Fruit fly (Drosophila melanogaster) whole organism, embryonic: ENCODE results near the gene CG13117.

Source experiments
- Adf1 ChIP-seq: fragments of 200-800 bp; sonication (Bioruptor generic); IDR thresholded peaks from 2 replicates; pipeline ENCODE4 v1.3.6; 2022; ENCODE audit warnings: missing biosample characterization, missing genetic modification characterization
- CG1024 ChIP-seq: fragments of 200-800 bp; sonication (Bioruptor generic); IDR thresholded peaks from 2 replicates; pipeline ENCODE4 v1.3.6; 2022; ENCODE audit warnings: missing biosample characterization, missing genetic modification characterization
- CG12391 ChIP-seq: fragments of 200-800 bp; sonication (Bioruptor generic); optimal IDR thresholded peaks from 3 replicates; lab custom pipeline; 2018; ENCODE audit warnings: missing biosample characterization, mild to moderate bottlenecking, missing genetic modification characterization, moderate library complexity
- CG12659 ChIP-seq: fragments of 200-800 bp; sonication (Bioruptor generic); optimal IDR thresholded peaks from 3 replicates; lab custom pipeline; 2017; ENCODE audit warnings: mild to moderate bottlenecking, missing biosample characterization, missing genetic modification reagents, missing genetic modification characterization
- CG13894 ChIP-seq: fragments of 200-800 bp; sonication (Bioruptor generic); optimal IDR thresholded peaks from 3 replicates; lab custom pipeline; 2018; ENCODE audit warnings: missing biosample characterization, mild to moderate bottlenecking, missing genetic modification characterization, moderate library complexity
- CG14441 ChIP-seq: fragments of 200-800 bp; sonication (Bioruptor generic); IDR thresholded peaks from 2 replicates; pipeline ENCODE4 v1.3.6; 2022; ENCODE audit warnings: missing biosample characterization, missing genetic modification characterization
- CG15514 ChIP-seq: fragments of 200-800 bp; sonication (Bioruptor generic); optimal IDR thresholded peaks from 3 replicates; lab custom pipeline; 2017; ENCODE audit warnings: missing biosample characterization, missing genetic modification characterization, mild to moderate bottlenecking, moderate library complexity, missing genetic modification reagents
- CG1602 ChIP-seq: fragments of 200-800 bp; sonication (Bioruptor generic); optimal IDR thresholded peaks from 3 replicates; lab custom pipeline; 2016; ENCODE audit warnings: missing biosample characterization, missing genetic modification characterization
- CG1603 ChIP-seq: fragments of 200-800 bp; sonication (Bioruptor generic); optimal IDR thresholded peaks from 2 replicates; lab custom pipeline; 2019; ENCODE audit warnings: missing biosample characterization, mild to moderate bottlenecking, missing genetic modification characterization, moderate library complexity
- CG17359 ChIP-seq: fragments of 200-800 bp; sonication (Bioruptor generic); optimal IDR thresholded peaks from 3 replicates; lab custom pipeline; 2018; ENCODE audit warnings: missing biosample characterization, mild to moderate bottlenecking, missing genetic modification characterization, moderate library complexity
- CG17802 ChIP-seq: fragments of 200-800 bp; sonication (Bioruptor generic); optimal IDR thresholded peaks from 2 replicates; lab custom pipeline; 2018; ENCODE audit warnings: missing biosample characterization, mild to moderate bottlenecking, missing genetic modification characterization, moderate library complexity
- CG18619 ChIP-seq: fragments of 200-800 bp; sonication (Bioruptor generic); optimal IDR thresholded peaks from 3 replicates; lab custom pipeline; 2017; ENCODE audit warnings: missing biosample characterization, mild to moderate bottlenecking, missing genetic modification characterization
- CG2120 ChIP-seq: fragments of 200-800 bp; sonication (Bioruptor generic); optimal IDR thresholded peaks from 3 replicates; lab custom pipeline; 2016; ENCODE audit warnings: missing biosample characterization, missing genetic modification characterization
- CG30431 ChIP-seq: fragments of 200-800 bp; sonication (Bioruptor generic); optimal IDR thresholded peaks from 2 replicates; lab custom pipeline; 2017; ENCODE audit warnings: missing biosample characterization, missing genetic modification characterization
- CG31224 ChIP-seq: fragments of 200-800 bp; sonication (Bioruptor generic); IDR thresholded peaks from 2 replicates; pipeline ENCODE4 v1.3.6; 2022; ENCODE audit warnings: missing biosample characterization, missing genetic modification characterization
- CG3838 ChIP-seq: fragments of 200-800 bp; sonication (Bioruptor generic); optimal IDR thresholded peaks from 3 replicates; lab custom pipeline; 2016; ENCODE audit warnings: missing biosample characterization, missing genetic modification characterization
- CG4404 ChIP-seq: fragments of 200-800 bp; sonication (Bioruptor generic); IDR thresholded peaks from 2 replicates; pipeline ENCODE4 v1.3.6; 2022; ENCODE audit warnings: missing biosample characterization, missing genetic modification characterization
- CG6683 ChIP-seq: fragments of 200-800 bp; sonication (Bioruptor generic); optimal IDR thresholded peaks from 2 replicates; lab custom pipeline; 2017; ENCODE audit warnings: missing biosample characterization, mild to moderate bottlenecking, missing genetic modification characterization, missing genetic modification reagents
- CG7372 ChIP-seq: fragments of 200-800 bp; sonication (Bioruptor generic); IDR thresholded peaks from 2 replicates; pipeline ENCODE4 v1.3.6; 2022; ENCODE audit warnings: missing biosample characterization, missing genetic modification characterization
- CG7745 ChIP-seq: fragments of 200-800 bp; sonication (Bioruptor generic); optimal IDR thresholded peaks from 2 replicates; lab custom pipeline; 2018; ENCODE audit warnings: missing biosample characterization, mild to moderate bottlenecking, missing genetic modification characterization, moderate library complexity
- CG7839 ChIP-seq: fragments of 200-800 bp; sonication (Bioruptor generic); optimal IDR thresholded peaks from 3 replicates; lab custom pipeline; 2018; ENCODE audit warnings: missing biosample characterization, mild to moderate bottlenecking, missing genetic modification characterization, moderate library complexity
- CG8089 ChIP-seq: fragments of 200-800 bp; sonication (Bioruptor generic); optimal IDR thresholded peaks from 3 replicates; lab custom pipeline; 2016; ENCODE audit warnings: missing biosample characterization, missing genetic modification characterization
- Dbx ChIP-seq: fragments of 200-800 bp; sonication (Bioruptor generic); IDR thresholded peaks from 3 replicates; pipeline ENCODE4 v1.3.6; 2022; ENCODE audit warnings: missing biosample characterization, missing genetic modification characterization
- Deaf1 ChIP-seq: fragments of 200-800 bp; optimal IDR thresholded peaks from 3 replicates; lab custom pipeline; 2019; ENCODE audit warnings: missing biosample characterization, mild to moderate bottlenecking, missing genetic modification characterization, moderate library complexity
- Dip2 ChIP-seq: fragments of 200-800 bp; sonication (Bioruptor generic); IDR thresholded peaks from 2 replicates; pipeline ENCODE4 v1.3.6; 2022; ENCODE audit warnings: missing biosample characterization, missing genetic modification characterization
- Dp ChIP-seq: fragments of 200-800 bp; sonication (Bioruptor generic); optimal IDR thresholded peaks from 2 replicates; lab custom pipeline; 2018; ENCODE audit warnings: missing biosample characterization, mild to moderate bottlenecking, missing genetic modification characterization, moderate library complexity
- Ets65A ChIP-seq: fragments of 200-800 bp; sonication (Bioruptor generic); peaks from one replicate; lab custom pipeline; 2016; ENCODE audit warnings: missing biosample characterization, missing genetic modification characterization
- HLHmδ ChIP-seq: fragments of 200-800 bp; sonication (Bioruptor generic); optimal IDR thresholded peaks from 2 replicates; lab custom pipeline; 2018; ENCODE audit warnings: missing biosample characterization, mild to moderate bottlenecking, missing genetic modification characterization, moderate library complexity
- MESR4 ChIP-seq: fragments of 200-800 bp; sonication (Bioruptor generic); optimal IDR thresholded peaks from 2 replicates; lab custom pipeline; 2018; ENCODE audit warnings: missing biosample characterization, mild to moderate bottlenecking, missing genetic modification characterization, moderate library complexity
- Max ChIP-seq: fragments of 200-800 bp; sonication (Bioruptor generic); optimal IDR thresholded peaks from 2 replicates; lab custom pipeline; 2016; ENCODE audit warnings: missing biosample characterization, mild to moderate bottlenecking, missing genetic modification characterization
- Meics ChIP-seq: fragments of 200-800 bp; sonication (Bioruptor generic); optimal IDR thresholded peaks from 2 replicates; lab custom pipeline; 2017; ENCODE audit warnings: missing biosample characterization, mild to moderate bottlenecking, missing genetic modification characterization
- Nf-YB ChIP-seq: fragments of 200-800 bp; sonication (Bioruptor generic); optimal IDR thresholded peaks from 3 replicates; lab custom pipeline; 2019; ENCODE audit warnings: missing biosample characterization, mild to moderate bottlenecking, missing genetic modification characterization, moderate library complexity
- Opbp ChIP-seq: fragments of 200-800 bp; sonication (Bioruptor generic); IDR thresholded peaks from 3 replicates; pipeline ENCODE4 v1.3.6; 2022; ENCODE audit warnings: missing biosample characterization, missing genetic modification characterization; ENCODE audit not compliant: partially characterized antibody
- YL-1 ChIP-seq: fragments of 200-800 bp; sonication (Bioruptor generic); optimal IDR thresholded peaks from 3 replicates; lab custom pipeline; 2017; ENCODE audit warnings: missing biosample characterization, mild to moderate bottlenecking, missing genetic modification characterization
- al ChIP-seq: fragments of 200-800 bp; sonication (Bioruptor generic); IDR thresholded peaks from 2 replicates; pipeline ENCODE4 v1.3.6; 2022; ENCODE audit warnings: missing biosample characterization, missing genetic modification characterization
- ara ChIP-seq: fragments of 200-800 bp; sonication (Bioruptor generic); IDR thresholded peaks from 2 replicates; pipeline ENCODE4 v1.3.6; 2022; ENCODE audit warnings: missing biosample characterization, missing genetic modification characterization
- bcd ChIP-seq: fragments of 200-800 bp; sonication (Bioruptor generic); optimal IDR thresholded peaks from 2 replicates; lab custom pipeline; 2017; ENCODE audit warnings: missing biosample characterization, mild to moderate bottlenecking, missing genetic modification characterization
- disco-r ChIP-seq: fragments of 200-800 bp; sonication (Bioruptor generic); optimal IDR thresholded peaks from 2 replicates; lab custom pipeline; 2016; ENCODE audit warnings: missing biosample characterization, missing genetic modification characterization
- gem ChIP-seq: fragments of 200-800 bp; sonication (Bioruptor generic); optimal IDR thresholded peaks from 2 replicates; lab custom pipeline; 2019; ENCODE audit warnings: missing biosample characterization, mild to moderate bottlenecking, missing genetic modification characterization, moderate library complexity
- jumu ChIP-seq: fragments of 200-800 bp; sonication (Bioruptor generic); optimal IDR thresholded peaks from 3 replicates; lab custom pipeline; 2016; ENCODE audit warnings: missing biosample characterization, missing genetic modification characterization
- lov ChIP-seq, 2 experiments: fragments of 200-800 bp in 1 of 2; fragments of >200 bp in 1 of 2; sonication (Bioruptor generic) in 1 of 2; IDR thresholded peaks in 1 of 2; optimal IDR thresholded peaks in 1 of 2; 2 replicates in 1 of 2; 3 replicates in 1 of 2; pipeline versions ENCODE4 v1.3.6 to Lab custom; 2017 to 2022; ENCODE audit warnings: missing biosample characterization in 1 of 2, missing genetic modification characterization in 1 of 2
- onecut ChIP-seq: fragments of 200-800 bp; sonication (Bioruptor generic); IDR thresholded peaks from 2 replicates; pipeline ENCODE4 v1.3.6; 2022; ENCODE audit warnings: missing biosample characterization, missing genetic modification characterization
- pho ChIP-seq: fragments of 200-800 bp; sonication (Bioruptor generic); optimal IDR thresholded peaks from 2 replicates; lab custom pipeline; 2016; ENCODE audit warnings: missing biosample characterization, missing genetic modification characterization
- psq ChIP-seq: fragments of 200-800 bp; sonication (Bioruptor generic); optimal IDR thresholded peaks from 2 replicates; lab custom pipeline; 2017; ENCODE audit warnings: missing biosample characterization, missing genetic modification characterization
- row ChIP-seq: fragments of 200-800 bp; sonication (Bioruptor generic); IDR thresholded peaks from 3 replicates; pipeline ENCODE4 v1.3.6; 2022; ENCODE audit warnings: missing biosample characterization, missing genetic modification characterization
- sens ChIP-seq: fragments of 200-800 bp; sonication (Bioruptor generic); peaks from one replicate; lab custom pipeline; 2016; ENCODE audit warnings: missing biosample characterization, missing genetic modification characterization
- ttk ChIP-seq: fragments of 200-800 bp; sonication (Bioruptor generic); IDR thresholded peaks from 2 replicates; pipeline ENCODE4 v2.1.2; 2022; ENCODE audit warnings: missing biosample characterization, missing genetic modification characterization
- wor ChIP-seq: fragments of 200-800 bp; sonication (Bioruptor generic); IDR thresholded peaks from 2 replicates; pipeline ENCODE4 v1.3.6; 2022; ENCODE audit warnings: missing biosample characterization, missing genetic modification characterization

The CG13117 gene

dm6 chr2L:9737803-9738202, 1.4 kb downstream of the CG13117 start (continued):
- TF ChIP-seq CG14441 (GFP tag; lab: Robert Waterston, UW) = peak; percentile 29; the same call in 1 of the 2 replicates
- no peak for TF ChIP-seq CG8089 (GFP tag; lab: Kevin White, UChicago)
- TF ChIP-seq CG1603 (tag; lab: Kevin White, UChicago) = peak; percentile 23
- no peak for TF ChIP-seq CG30431 (GFP tag; lab: Kevin White, UChicago)
- peak; percentile 75 for TF ChIP-seq sens (GFP tag; lab: Kevin White, UChicago)
- TF ChIP-seq CG18619 (GFP tag; lab: Kevin White, UChicago) = peak; percentile 9
- peak; percentile 2 for TF ChIP-seq CG2120
- TF ChIP-seq ttk (GFP tag; lab: Robert Waterston, UW) = peak; percentile 31; the same call in 1 of the 2 replicates
- TF ChIP-seq disco-r (GFP tag; lab: Kevin White, UChicago) = no peak
- no peak for TF ChIP-seq CG3838 (GFP tag; lab: Kevin White, UChicago)
- TF ChIP-seq CG6683 (GFP tag; lab: Kevin White, UChicago) = no peak
- TF ChIP-seq CG15514 = peak; percentile 11
- TF ChIP-seq gem (tag; lab: Kevin White, UChicago) = peak; percentile 46
- TF ChIP-seq jumu (GFP tag; lab: Kevin White, UChicago) = no peak
- TF ChIP-seq row (GFP tag; lab: Robert Waterston, UW) = peak; percentile 36; the same call in 2 of the 3 replicates
- no peak for TF ChIP-seq MESR4
- TF ChIP-seq CG12391 (tag; lab: Kevin White, UChicago) = peak; percentile 3
- TF ChIP-seq bcd (GFP tag; lab: Kevin White, UChicago) = peak; percentile 33
- TF ChIP-seq Meics (GFP tag; lab: Kevin White, UChicago) = peak; percentile 17
- 0 out of 3 replicates have a peak, but pooled peaks have one; percentile 14 for TF ChIP-seq Dbx (GFP tag; lab: Robert Waterston, UW)

- TF ChIP-seq onecut (GFP tag; lab: Robert Waterston, UW) (peak; percentile 67), Nf-YB (no peak)
Observed at dm6 chr2L:9739685-9740084, 3.2 kb downstream of the CG13117 start.

DNA sequence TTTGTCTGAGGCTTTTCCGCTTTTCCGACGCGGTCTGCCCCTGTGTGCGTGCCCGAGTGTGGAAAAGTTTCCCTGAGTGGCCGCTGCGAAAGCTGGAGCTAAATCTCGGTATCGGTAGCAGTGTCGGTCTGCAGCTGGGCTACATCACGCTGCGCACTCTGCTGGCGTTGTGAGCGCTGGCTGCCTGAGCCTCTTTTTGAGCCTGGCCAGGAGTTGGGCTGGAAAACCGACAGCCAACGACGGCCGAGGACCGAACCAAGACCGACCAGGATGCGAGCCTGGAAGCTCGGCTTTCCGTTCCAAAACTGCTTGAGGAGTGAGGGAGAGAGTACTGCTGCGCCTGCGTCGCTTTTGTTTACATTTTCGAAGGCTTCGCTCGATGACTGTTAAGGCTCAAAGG, 7.4 kb downstream of the CG13117 start:
- TF ChIP-seq Dip2 (GFP tag; lab: Robert Waterston, UW) (no peak), CG17359 (tag; lab: Kevin White, UChicago) (no peak), CG7372 (GFP tag; lab: Robert Waterston, UW) (no peak), CG13894 (tag; lab: Kevin White, UChicago) (peak; percentile 39), Ets65A (GFP tag; lab: Kevin White, UChicago) (peak; percentile 75), CG4404 (GFP tag; lab: Robert Waterston, UW) (no peak), CG1602 (no peak), Meics (GFP tag; lab: Kevin White, UChicago) (no peak), CG7745 (tag; lab: Kevin White, UChicago) (no peak), Dp (GFP tag; lab: Kevin White, UChicago) (no peak), Max (GFP tag; lab: Kevin White, UChicago) (no peak), CG2120 (no peak), CG7839 (tag; lab: Kevin White, UChicago) (no peak), lov (optimal IDR thresholded peaks at IDR 0.05; lab: Kevin White, UChicago) (no peak), lov (GFP tag; IDR thresholded peaks at IDR 0.05; lab: Robert Waterston, UW) (no peak), Deaf1 (tag; lab: Kevin White, UChicago) (peak; percentile 92), YL-1 (no peak), CG1024 (no peak), HLHmδ (no peak), psq (GFP tag; lab: Kevin White, UChicago) (no peak), CG31224 (GFP tag; lab: Robert Waterston, UW) (0 out of 2 replicates have a peak, but pooled peaks have one; percentile 9), ara (GFP tag; lab: Robert Waterston, UW) (no peak), Adf1 (GFP tag; lab: Robert Waterston, UW) (no peak; the same call in 1 of the 2 replicates), CG12659 (GFP tag; lab: Kevin White, UChicago) (no peak), CG17802 (tag; lab: Kevin White, UChicago) (no peak), Opbp (GFP tag; lab: Robert Waterston, UW) (no peak), al (no peak), wor (GFP tag; lab: Robert Waterston, UW) (no peak), pho (GFP tag; lab: Kevin White, UChicago) (no peak)
